Fruit fly (Drosophila melanogaster) whole organism: Measurements from ENCODE around the gene Ace.

Experiments
- CG8478 ChIP-seq: fragments of >200 bp; optimal IDR thresholded peaks from 2 replicates; lab custom pipeline; 2018; ENCODE audit warnings: inconsistent platforms
- EcR ChIP-seq, 2 experiments: fragments of >200 bp; optimal IDR thresholded peaks; 2 replicates each; lab custom pipeline; 2017; ENCODE audit warnings: missing biosample characterization in 2 of 2, missing genetic modification characterization in 2 of 2, missing genetic modification reagents in 2 of 2
- pan ChIP-seq: fragments of >200 bp; optimal IDR thresholded peaks from 2 replicates; lab custom pipeline; 2017
- psq ChIP-seq: fragments of >200 bp; optimal IDR thresholded peaks from 2 replicates; lab custom pipeline; 2017
- usp ChIP-seq: fragments of >200 bp; optimal IDR thresholded peaks from 2 replicates; lab custom pipeline; 2017; ENCODE audit warnings: missing biosample characterization, missing genetic modification characterization, mixed read lengths

dm6 chr3R:13270648-13271047, 11.3 kb upstream of the Ace start:
- TF ChIP-seq usp (GFP tag; lab: Kevin White, UChicago), result no peak
- TF ChIP-seq EcR (GFP tag; optimal IDR thresholded peaks at IDR 0.05; lab: Kevin White, UChicago), result no peak
- no peak for TF ChIP-seq pan (lab: Kevin White, UChicago)
- TF ChIP-seq psq (lab: Kevin White, UChicago), result no peak
- no peak for TF ChIP-seq CG8478 (lab: Kevin White, UChicago)
